Worm (Caenorhabditis elegans) whole organism, L4 larva: ENCODE measurements around the gene C34C6.10.

Experiments
- F26F4.8 ChIP-seq: fragments of 200-800 bp; sonication (Bioruptor generic); conservative IDR thresholded peaks from 2 replicates; pipeline ENCODE4 v1.3.6; 2022; ENCODE audit warnings: missing genetic modification characterization, missing compliant biosample characterization
- F37D6.2 ChIP-seq: sonication (generic microtip); optimal IDR thresholded peaks from 2 replicates; lab custom pipeline; 2016; ENCODE audit warnings: mild to moderate bottlenecking, missing genetic modification characterization, missing compliant biosample characterization
- T26A8.4 ChIP-seq: fragments of 200-800 bp; sonication (Bioruptor generic); IDR thresholded peaks from 2 replicates; pipeline ENCODE4 v1.3.6; 2022; ENCODE audit warnings: missing genetic modification characterization, missing compliant biosample characterization
- Y48G9A.11 ChIP-seq: fragments of 200-800 bp; sonication (Bioruptor generic); IDR thresholded peaks from 2 replicates; pipeline ENCODE4 v1.3.6; 2022; ENCODE audit warnings: missing genetic modification reagents, missing genetic modification characterization, missing compliant biosample characterization
- Y75B8A.6 ChIP-seq: fragments of 200-800 bp; sonication (Bioruptor generic); IDR thresholded peaks from 2 replicates; pipeline ENCODE4 v1.3.6; 2022; ENCODE audit warnings: missing genetic modification reagents, missing genetic modification characterization, missing compliant biosample characterization
- aha-1 ChIP-seq: fragments of 150-350 bp; peaks from one replicate; lab custom pipeline; 2014; ENCODE audit warnings: missing biosample characterization, missing genetic modification characterization
- ama-1 ChIP-seq: fragments of 150-350 bp; optimal IDR thresholded peaks from 2 replicates; lab custom pipeline; 2014; ENCODE audit warnings: inconsistent platforms, mixed read lengths
- ceh-32 ChIP-seq: sonication (generic microtip); optimal IDR thresholded peaks from 2 replicates; lab custom pipeline; 2016; ENCODE audit warnings: mild to moderate bottlenecking, missing genetic modification characterization, missing compliant biosample characterization; ENCODE audit not compliant: poor library complexity
- ceh-44 ChIP-seq: fragments of 200-800 bp; sonication (Bioruptor generic); IDR thresholded peaks from 2 replicates; pipeline ENCODE4 v1.3.6; 2022; ENCODE audit warnings: missing genetic modification reagents, missing genetic modification characterization, missing compliant biosample characterization
- ceh-62 ChIP-seq: sonication (generic microtip); optimal IDR thresholded peaks from 2 replicates; lab custom pipeline; 2017; ENCODE audit warnings: missing biosample characterization, missing genetic modification characterization
- ceh-82 ChIP-seq: sonication (generic microtip); optimal IDR thresholded peaks from 2 replicates; lab custom pipeline; 2017; ENCODE audit warnings: missing biosample characterization, missing genetic modification characterization
- ces-1 ChIP-seq: fragments of 150-350 bp; sonication (generic microtip); optimal IDR thresholded peaks from 4 replicates; lab custom pipeline; 2014; ENCODE audit warnings: missing biosample characterization, missing genetic modification reagents, missing genetic modification characterization
- cey-2 ChIP-seq: sonication (generic microtip); optimal IDR thresholded peaks from 3 replicates; lab custom pipeline; 2017; ENCODE audit warnings: missing genetic modification characterization, mild to moderate bottlenecking, missing compliant biosample characterization, antibody characterized with exemption, borderline replicate concordance; ENCODE audit not compliant: insufficient read depth
- ctbp-1 ChIP-seq: fragments of 200-800 bp; sonication (Bioruptor generic); IDR thresholded peaks from 2 replicates; pipeline ENCODE4 v1.3.6; 2022; ENCODE audit warnings: missing genetic modification reagents, missing genetic modification characterization, missing compliant biosample characterization
- daf-16 ChIP-seq, 3 experiments: sonication (generic microtip); optimal IDR thresholded peaks; 2 replicates each; lab custom pipeline; 2016 to 2017; ENCODE audit warnings: missing genetic modification characterization in 3 of 3, missing genetic modification reagents in 3 of 3, mild to moderate bottlenecking in 2 of 3, missing compliant biosample characterization in 2 of 3, missing biosample characterization in 1 of 3, moderate library complexity in 1 of 3
- egl-27 ChIP-seq: sonication (generic microtip); optimal IDR thresholded peaks from 3 replicates; lab custom pipeline; 2017; ENCODE audit warnings: missing biosample characterization, missing genetic modification reagents, missing genetic modification characterization
- egl-43 ChIP-seq: fragments of 200-800 bp; sonication (Bioruptor generic); IDR thresholded peaks from 2 replicates; pipeline ENCODE4 v1.3.6; 2022; ENCODE audit warnings: missing genetic modification reagents, missing genetic modification characterization, missing compliant biosample characterization
- fkh-10 ChIP-seq: fragments of 150-350 bp; optimal IDR thresholded peaks from 2 replicates; lab custom pipeline; 2014; ENCODE audit warnings: missing biosample characterization, missing genetic modification reagents, missing genetic modification characterization
- gei-8 ChIP-seq: fragments of 200-800 bp; sonication (Bioruptor generic); optimal IDR thresholded peaks from 2 replicates; lab custom pipeline; 2018; ENCODE audit warnings: mild to moderate bottlenecking, missing genetic modification characterization, missing compliant biosample characterization
- hlh-11 ChIP-seq: fragments of 200-800 bp; sonication (Bioruptor generic); optimal IDR thresholded peaks from 2 replicates; lab custom pipeline; 2018; ENCODE audit warnings: mild to moderate bottlenecking, missing genetic modification characterization, missing compliant biosample characterization
- hlh-30 ChIP-seq: sonication (generic microtip); optimal IDR thresholded peaks from 2 replicates; lab custom pipeline; 2017; ENCODE audit warnings: antibody characterized with exemption, mild to moderate bottlenecking, missing genetic modification characterization, missing compliant biosample characterization; ENCODE audit not compliant: insufficient read depth
- jun-1 ChIP-seq: fragments of 150-350 bp; optimal IDR thresholded peaks from 2 replicates; lab custom pipeline; 2014; ENCODE audit warnings: missing biosample characterization, missing genetic modification reagents, missing genetic modification characterization
- lim-7 ChIP-seq: fragments of 200-800 bp; sonication (Bioruptor generic); IDR thresholded peaks from 2 replicates; pipeline ENCODE4 v1.3.6; 2022; ENCODE audit warnings: missing genetic modification characterization, missing compliant biosample characterization
- lin-1 ChIP-seq: fragments of 200-800 bp; sonication (Bioruptor generic); IDR thresholded peaks from 2 replicates; pipeline ENCODE4 v1.3.6; 2022; ENCODE audit warnings: missing genetic modification reagents, missing genetic modification characterization, missing compliant biosample characterization
- lin-13 ChIP-seq: fragments of 150-350 bp; optimal IDR thresholded peaks from 2 replicates; lab custom pipeline; 2014; ENCODE audit warnings: missing biosample characterization, missing genetic modification reagents, missing genetic modification characterization
- lin-38 ChIP-seq: fragments of 200-800 bp; sonication (Bioruptor generic); IDR thresholded peaks from 2 replicates; pipeline ENCODE4 v1.3.6; 2022; ENCODE audit warnings: missing genetic modification reagents, missing genetic modification characterization, missing compliant biosample characterization
- lin-39 ChIP-seq: fragments of 150-350 bp; optimal IDR thresholded peaks from 2 replicates; lab custom pipeline; 2014; ENCODE audit warnings: missing biosample characterization, missing genetic modification reagents, missing genetic modification characterization
- lir-3 ChIP-seq: sonication (generic microtip); optimal IDR thresholded peaks from 2 replicates; lab custom pipeline; 2016; ENCODE audit warnings: mild to moderate bottlenecking, missing genetic modification characterization, missing compliant biosample characterization
- lsy-2 ChIP-seq, 2 experiments: fragments of 150-350 bp in 1 of 2; sonication (generic microtip) in 1 of 2; optimal IDR thresholded peaks; 2 replicates each; lab custom pipeline; 2014 to 2017; ENCODE audit warnings: missing biosample characterization in 2 of 2, missing genetic modification characterization in 2 of 2
- mdl-1 ChIP-seq, 2 experiments: fragments of 150-350 bp in 1 of 2; sonication (generic microtip) in 1 of 2; optimal IDR thresholded peaks; 2 replicates each; lab custom pipeline; 2014 to 2017; ENCODE audit warnings: missing biosample characterization in 2 of 2, missing genetic modification characterization in 2 of 2
- mes-2 ChIP-seq: sonication (generic microtip); optimal IDR thresholded peaks from 2 replicates; lab custom pipeline; 2016; ENCODE audit warnings: missing genotype, mild to moderate bottlenecking, missing genetic modification characterization, missing compliant biosample characterization; ENCODE audit not compliant: poor library complexity, severe bottlenecking
- mxl-2 ChIP-seq: fragments of 200-800 bp; sonication (Bioruptor generic); conservative IDR thresholded peaks from 2 replicates; pipeline ENCODE4 v1.3.6; 2022; ENCODE audit warnings: missing genetic modification reagents, missing genetic modification characterization, missing compliant biosample characterization
- mxl-3 ChIP-seq: fragments of 200-800 bp; sonication (Bioruptor generic); optimal IDR thresholded peaks from 2 replicates; lab custom pipeline; 2018; ENCODE audit warnings: mild to moderate bottlenecking, missing genetic modification characterization, missing compliant biosample characterization
- nhr-10 ChIP-seq: fragments of 150-350 bp; optimal IDR thresholded peaks from 2 replicates; lab custom pipeline; 2014; ENCODE audit warnings: missing biosample characterization, missing genetic modification characterization
- nhr-11 ChIP-seq: fragments of 150-350 bp; optimal IDR thresholded peaks from 2 replicates; lab custom pipeline; 2014; ENCODE audit warnings: missing biosample characterization, missing genetic modification characterization
- nhr-237 ChIP-seq: sonication (generic microtip); optimal IDR thresholded peaks from 2 replicates; lab custom pipeline; 2017; ENCODE audit warnings: missing biosample characterization, missing genetic modification characterization
- nhr-28 ChIP-seq: fragments of 150-350 bp; optimal IDR thresholded peaks from 2 replicates; lab custom pipeline; 2014; ENCODE audit warnings: missing biosample characterization, missing genetic modification characterization
- nhr-41 ChIP-seq: fragments of 200-800 bp; sonication (Bioruptor generic); IDR thresholded peaks from 2 replicates; pipeline ENCODE4 v1.3.6; 2022; ENCODE audit warnings: missing genetic modification reagents, missing genetic modification characterization, missing compliant biosample characterization
- nhr-6 ChIP-seq: fragments of 150-350 bp; optimal IDR thresholded peaks from 2 replicates; lab custom pipeline; 2014; ENCODE audit warnings: missing biosample characterization, missing genetic modification characterization
- nhr-77 ChIP-seq: fragments of 150-350 bp; optimal IDR thresholded peaks from 2 replicates; lab custom pipeline; 2014; ENCODE audit warnings: missing biosample characterization, missing genetic modification characterization
- php-3 ChIP-seq: fragments of 200-800 bp; sonication (Bioruptor generic); IDR thresholded peaks from 2 replicates; pipeline ENCODE4 v1.3.6; 2022; ENCODE audit warnings: missing genetic modification reagents, missing genetic modification characterization, missing compliant biosample characterization
- pqm-1 ChIP-seq: sonication (generic microtip); optimal IDR thresholded peaks from 2 replicates; lab custom pipeline; 2017; ENCODE audit warnings: missing biosample characterization, missing genetic modification characterization
- tag-97 ChIP-seq: fragments of 200-800 bp; sonication (Bioruptor generic); IDR thresholded peaks from 2 replicates; pipeline ENCODE4 v1.3.6; 2022; ENCODE audit warnings: missing genetic modification characterization, missing compliant biosample characterization
- unc-130 ChIP-seq: sonication (generic microtip); optimal IDR thresholded peaks from 2 replicates; lab custom pipeline; 2016; ENCODE audit warnings: missing genetic modification reagents, missing genetic modification characterization, missing compliant biosample characterization
- unc-62 ChIP-seq, 3 experiments: fragments of 150-350 bp in 1 of 3; sonication (generic microtip); optimal IDR thresholded peaks in 2 of 3; peaks in 1 of 3; 1 replicate in 1 of 3; 2 replicates in 2 of 3; lab custom pipeline; 2014 to 2017; ENCODE audit warnings: missing biosample characterization in 3 of 3, missing genetic modification characterization in 3 of 3, missing genetic modification reagents in 3 of 3, missing genotype in 1 of 3
- zag-1 ChIP-seq: fragments of 150-350 bp; optimal IDR thresholded peaks from 2 replicates; lab custom pipeline; 2014; ENCODE audit warnings: missing biosample characterization, missing genetic modification characterization
- zfp-3 ChIP-seq: fragments of 200-800 bp; sonication (Bioruptor generic); conservative IDR thresholded peaks from 2 replicates; pipeline ENCODE4 v1.3.6; 2022; ENCODE audit warnings: missing genetic modification reagents, missing genetic modification characterization, missing compliant biosample characterization
- zip-2 ChIP-seq: fragments of 150-350 bp; optimal IDR thresholded peaks from 2 replicates; lab custom pipeline; 2014; ENCODE audit warnings: missing biosample characterization, missing genetic modification characterization

Gene C34C6.10

ce11 chrII:8658835-8659234 is 36.8 kb downstream of the C34C6.10 start, which contains the start of gene atg-10:
atg-10 (plus strand) TSS chrII:8659135.
- peak in 1 of 2 experiments; percentile 5 for TF ChIP-seq unc-62 (GFP tag; optimal IDR thresholded peaks at IDR 0.05 in 1 of 2; lab: Kevin White, UChicago)
- TF ChIP-seq unc-62 (tag; optimal IDR thresholded peaks at IDR 0.05; lab: Kevin White, UChicago): no peak
- no peak for TF ChIP-seq lsy-2 (tag; optimal IDR thresholded peaks at IDR 0.05; lab: Kevin White, UChicago)
- TF ChIP-seq ces-1 (GFP tag; lab: Kevin White, UChicago): no peak
- peak; percentile 43 for TF ChIP-seq ama-1 (lab: Kevin White, UChicago)

DNA sequence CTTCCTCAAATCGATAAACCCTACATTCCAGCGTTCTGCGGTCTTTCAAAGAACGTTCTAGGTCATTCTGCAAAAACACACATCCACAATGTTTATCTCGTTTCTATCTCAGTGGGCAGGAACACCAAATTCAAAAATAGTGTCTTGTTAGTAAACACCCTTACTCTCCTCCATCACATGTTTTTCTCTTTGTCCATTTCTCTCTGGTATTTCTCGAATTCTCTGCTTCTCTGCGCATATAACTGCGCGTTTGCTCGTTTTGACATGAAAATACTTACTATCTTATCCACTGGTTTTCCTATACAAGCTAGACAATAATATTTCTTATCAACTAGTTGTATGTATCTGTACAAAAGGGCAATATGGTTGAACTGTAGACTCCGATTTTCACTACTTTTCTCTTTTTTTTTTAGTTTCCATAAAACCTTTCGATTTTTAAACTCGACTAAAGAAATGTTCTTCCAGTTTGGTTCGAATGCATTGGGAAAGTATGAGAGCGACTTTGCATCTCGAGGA is 45.0 kb downstream of the C34C6.10 start, which contains the start of gene pyr-1:
Gene pyr-1, plus strand, starts transcription at position 466 of the 516 bp plus-strand sequence.
- no peak for TF ChIP-seq ceh-44 (GFP tag; lab: Robert Waterston, UW)
- no peak for TF ChIP-seq mxl-3
- no peak for TF ChIP-seq nhr-6 (tag; lab: Kevin White, UChicago)
- no peak for TF ChIP-seq nhr-10 (tag; lab: Kevin White, UChicago)
- TF ChIP-seq nhr-77: no peak
- no peak for TF ChIP-seq lin-39 (tag; lab: Kevin White, UChicago)
- TF ChIP-seq egl-27: no peak
- TF ChIP-seq nhr-237 (tag; lab: Kevin White, UChicago): no peak
- no peak for TF ChIP-seq tag-97 (GFP tag; lab: Robert Waterston, UW)
- peak; percentile 81 for TF ChIP-seq nhr-28 (tag; lab: Kevin White, UChicago)
- no peak for TF ChIP-seq ctbp-1 (GFP tag; lab: Robert Waterston, UW)
- TF ChIP-seq pqm-1 (tag; lab: Kevin White, UChicago): no peak
- no peak for TF ChIP-seq F37D6.2
- no peak for TF ChIP-seq F26F4.8 (GFP tag; lab: Robert Waterston, UW)
- no peak for TF ChIP-seq nhr-11 (tag; lab: Kevin White, UChicago)
- peak; percentile 72 for TF ChIP-seq hlh-30 (tag; lab: Kevin White, UChicago)
- no peak for TF ChIP-seq lir-3 (tag; lab: Kevin White, UChicago)
- TF ChIP-seq T26A8.4 (GFP tag; lab: Robert Waterston, UW): no peak
- TF ChIP-seq fkh-10 (GFP tag; lab: Kevin White, UChicago): no peak
- no peak for TF ChIP-seq ceh-32 (tag; lab: Kevin White, UChicago)
- no peak for TF ChIP-seq ceh-82 (tag; lab: Kevin White, UChicago)
- TF ChIP-seq zfp-3 (GFP tag; lab: Robert Waterston, UW): no peak
- no peak for TF ChIP-seq lin-38 (GFP tag; lab: Robert Waterston, UW)
- peak; percentile 23 for TF ChIP-seq mes-2 (tag; lab: Kevin White, UChicago)
- no peak for TF ChIP-seq gei-8 (GFP tag; lab: Kevin White, UChicago)
- no peak for TF ChIP-seq zip-2 (tag; lab: Kevin White, UChicago)
- no peak for TF ChIP-seq php-3 (GFP tag; lab: Robert Waterston, UW)
- TF ChIP-seq jun-1: no peak
- peak in 1 of 2 experiments; percentile 90 for TF ChIP-seq daf-16 (GFP tag; optimal IDR thresholded peaks at IDR 0.05; lab: Kevin White, UChicago)
- TF ChIP-seq daf-16 (tag; optimal IDR thresholded peaks at IDR 0.05; lab: Kevin White, UChicago): peak; percentile 93
- TF ChIP-seq mxl-2 (GFP tag; lab: Robert Waterston, UW): no peak
- no peak for TF ChIP-seq lin-1 (GFP tag; lab: Robert Waterston, UW)
- no peak for TF ChIP-seq ces-1 (GFP tag; lab: Kevin White, UChicago)
- no peak for TF ChIP-seq lin-13
- TF ChIP-seq unc-62 (GFP tag; optimal IDR thresholded peaks at IDR 0.05 in 1 of 2; lab: Kevin White, UChicago): peak in 1 of 2 experiments; percentile 55
- TF ChIP-seq unc-62 (tag; optimal IDR thresholded peaks at IDR 0.05; lab: Kevin White, UChicago): no peak
- TF ChIP-seq unc-130 (GFP tag; lab: Kevin White, UChicago): no peak
- TF ChIP-seq cey-2 (tag; lab: Kevin White, UChicago): no peak
- peak in 1 of 2 experiments; percentile 64 for TF ChIP-seq mdl-1 (tag; optimal IDR thresholded peaks at IDR 0.05; lab: Kevin White, UChicago)
- TF ChIP-seq aha-1 (tag; lab: Kevin White, UChicago): peak; percentile 4
- no peak for TF ChIP-seq lim-7
- no peak for TF ChIP-seq Y48G9A.11 (GFP tag; lab: Robert Waterston, UW)
- TF ChIP-seq ceh-62 (tag; lab: Kevin White, UChicago): no peak
- TF ChIP-seq hlh-11 (tag; lab: Kevin White, UChicago): no peak
- TF ChIP-seq Y75B8A.6: no peak
- TF ChIP-seq ama-1 (lab: Kevin White, UChicago): no peak
- TF ChIP-seq egl-43 (GFP tag; lab: Robert Waterston, UW): no peak
- no peak for TF ChIP-seq nhr-41
- TF ChIP-seq zag-1 (tag; lab: Kevin White, UChicago): no peak
